Fruit fly (Drosophila melanogaster): Measurements from ENCODE around the gene COX5A.

The COX5A gene

dm6 chr3R:11818930-11819639 is at the start of gene COX5A, which contains the start of gene glo (continued):
- TF ChIP-seq CG6765 (GFP tag; optimal IDR thresholded peaks at IDR 0.05): no peak
- peak; percentile 73 for TF ChIP-seq CG14014 (GFP tag; IDR thresholded peaks at IDR 0.05)
- TF ChIP-seq stwl (tag; optimal IDR thresholded peaks at IDR 0.05): peak; percentile 67
- peak; percentile 76 for TF ChIP-seq Taf1 (GFP tag; IDR thresholded peaks at IDR 0.05)
- peak; percentile 90 for TF ChIP-seq NC2β (GFP tag; optimal IDR thresholded peaks at IDR 0.05)
- TF ChIP-seq CG18599 (GFP tag; optimal IDR thresholded peaks at IDR 0.05): no peak
- no peak for TF ChIP-seq ato (GFP tag; IDR thresholded peaks at IDR 0.05; ENCODE audit: partially characterized antibody)
- peak; percentile 76 for TF ChIP-seq CG7839 (tag; optimal IDR thresholded peaks at IDR 0.05)
- TF ChIP-seq CG13123 (GFP tag; optimal IDR thresholded peaks at IDR 0.05): peak; percentile 76
- TF ChIP-seq al (GFP tag; IDR thresholded peaks at IDR 0.05): peak; percentile 73
- no peak for TF ChIP-seq CG6654 (GFP tag; optimal IDR thresholded peaks at IDR 0.05)
- TF ChIP-seq CG10209 (GFP tag; optimal IDR thresholded peaks at IDR 0.05): peak; percentile 65
- TF ChIP-seq CG14965 (GFP tag; optimal IDR thresholded peaks at IDR 0.05; ENCODE audit: borderline replicate concordance): no peak
- peak; percentile 32 for TF ChIP-seq cwo (GFP tag; optimal IDR thresholded peaks at IDR 0.05)
- TF ChIP-seq Hr78 (GFP tag; optimal IDR thresholded peaks at IDR 0.05): no peak
- no peak for TF ChIP-seq Kr (GFP tag; optimal IDR thresholded peaks at IDR 0.05)
- TF ChIP-seq grn (GFP tag; optimal IDR thresholded peaks at IDR 0.05): peak; percentile 64
- no peak for TF ChIP-seq seq (GFP tag; IDR thresholded peaks at IDR 0.05)
- TF ChIP-seq CG15514 (GFP tag; optimal IDR thresholded peaks at IDR 0.05): peak; percentile 78
- peak; percentile 61 for TF ChIP-seq exex (tag; optimal IDR thresholded peaks at IDR 0.05)
- peak; percentile 86 for TF ChIP-seq CG11456 (GFP tag; IDR thresholded peaks at IDR 0.05)
- TF ChIP-seq oc (tag; optimal IDR thresholded peaks at IDR 0.05): peak; percentile 59
- peak; percentile 70 for TF ChIP-seq Awh (GFP tag; IDR thresholded peaks at IDR 0.05)
- TF ChIP-seq ATbp (GFP tag; optimal IDR thresholded peaks at IDR 0.05): no peak
- TF ChIP-seq ham (GFP tag; IDR thresholded peaks at IDR 0.05): peak; percentile 47; the same call in 1 of the 2 replicates
- no peak for TF ChIP-seq prd (optimal IDR thresholded peaks at IDR 0.05)
- peak; percentile 86 for TF ChIP-seq prd (GFP tag; IDR thresholded peaks at IDR 0.05)
- TF ChIP-seq CG9437 (GFP tag; optimal IDR thresholded peaks at IDR 0.05): peak; percentile 49
- peak; percentile 38 for TF ChIP-seq slou (GFP tag; optimal IDR thresholded peaks at IDR 0.05)
- peak; percentile 83 for TF ChIP-seq HLH54F (GFP tag; optimal IDR thresholded peaks at IDR 0.05)
- no peak for TF ChIP-seq CG15011 (GFP tag; optimal IDR thresholded peaks at IDR 0.05)
- no peak for TF ChIP-seq Lpt (GFP tag; optimal IDR thresholded peaks at IDR 0.05)
- peak; percentile 97 for TF ChIP-seq Ets65A (GFP tag)
- peak in 1 of 2 experiments; percentile 38 for TF ChIP-seq crp (GFP tag; optimal IDR thresholded peaks at IDR 0.05)
- TF ChIP-seq corto (GFP tag; optimal IDR thresholded peaks at IDR 0.05): no peak
- peak; percentile 48 for TF ChIP-seq Spps (tag; optimal IDR thresholded peaks at IDR 0.05)
- peak; percentile 68; the same call in 1 of the 2 replicates for TF ChIP-seq CG1024 (GFP tag; IDR thresholded peaks at IDR 0.05)
- TF ChIP-seq crc (GFP tag; optimal IDR thresholded peaks at IDR 0.05): peak; percentile 53
- TF ChIP-seq btn (GFP tag; optimal IDR thresholded peaks at IDR 0.05): peak; percentile 24
- TF ChIP-seq zfh1 (GFP tag; IDR thresholded peaks at IDR 0.05): peak; percentile 81
- peak; percentile 83 for TF ChIP-seq Antp (GFP tag; optimal IDR thresholded peaks at IDR 0.05)
- peak; percentile 73 for TF ChIP-seq CG17186 (GFP tag; optimal IDR thresholded peaks at IDR 0.05)
- no peak for TF ChIP-seq CG6683 (GFP tag; optimal IDR thresholded peaks at IDR 0.05)
- peak; percentile 52 for TF ChIP-seq fd96Cb (tag; optimal IDR thresholded peaks at IDR 0.05)
- no peak for TF ChIP-seq Mrtf (GFP tag; IDR thresholded peaks at IDR 0.05)
- peak; percentile 73 for TF ChIP-seq CG9727 (GFP tag; optimal IDR thresholded peaks at IDR 0.05)
- TF ChIP-seq eyg (GFP tag; optimal IDR thresholded peaks at IDR 0.05): peak; percentile 73
- TF ChIP-seq klu (GFP tag; IDR thresholded peaks at IDR 0.05): peak; percentile 67
- TF ChIP-seq z (GFP tag; IDR thresholded peaks at IDR 0.05): no peak

All from whole organism, embryonic.